Fruit fly (Drosophila melanogaster) whole organism, prepupa: ENCODE results near the gene CG34417.

Experiments
- CG6792 ChIP-seq: fragments of 200-800 bp; sonication (Bioruptor generic); optimal IDR thresholded peaks from 3 replicates; lab custom pipeline; 2016; ENCODE audit warnings: missing biosample characterization, missing genetic modification characterization
- fd85E ChIP-seq: fragments of 200-800 bp; sonication (Bioruptor generic); optimal IDR thresholded peaks from 3 replicates; lab custom pipeline; 2016; ENCODE audit warnings: missing biosample characterization, missing genetic modification characterization

- TF ChIP-seq fd85E (GFP tag; lab: Kevin White, UChicago): no peak
- no peak for TF ChIP-seq CG6792
These were observed 73.7 kb downstream of the CG34417 start for dm6 chrX:6614266-6614665.
